Worm (Caenorhabditis elegans) whole organism, early embryonic: Measurements from ENCODE around the gene srw-100.
"Not testable (repeated sequence)": the region's sequence is repeated elsewhere in the genome, so short reads cannot be mapped to it uniquely, and the experiment has no call there.

Experiments
- B0310.2 ChIP-seq: sonication (generic microtip); optimal IDR thresholded peaks from 2 replicates; lab custom pipeline; 2016; ENCODE audit warnings: mild to moderate bottlenecking, missing genetic modification characterization, missing compliant biosample characterization
- F13C5.2 ChIP-seq: sonication (generic microtip); optimal IDR thresholded peaks from 2 replicates; lab custom pipeline; 2017; ENCODE audit warnings: mild to moderate bottlenecking, missing genetic modification characterization, inconsistent platforms, missing compliant biosample characterization
- aly-1 ChIP-seq: sonication (generic microtip); optimal IDR thresholded peaks from 2 replicates; lab custom pipeline; 2016; ENCODE audit warnings: missing genetic modification characterization, missing compliant biosample characterization
- ama-1 ChIP-seq: fragments of 150-350 bp; optimal IDR thresholded peaks from 2 replicates; lab custom pipeline; 2014
- ceh-13 ChIP-seq: fragments of 200-800 bp; sonication (Bioruptor generic); optimal IDR thresholded peaks from 2 replicates; lab custom pipeline; 2018; ENCODE audit warnings: mild to moderate bottlenecking, missing genetic modification characterization, missing compliant biosample characterization
- ceh-36 ChIP-seq: sonication (generic microtip); optimal IDR thresholded peaks from 2 replicates; lab custom pipeline; 2016; ENCODE audit warnings: missing genetic modification characterization, inconsistent platforms, missing compliant biosample characterization
- ets-7 ChIP-seq: sonication (generic microtip); optimal IDR thresholded peaks from 2 replicates; lab custom pipeline; 2016; ENCODE audit warnings: missing genotype, missing genetic modification characterization, missing compliant biosample characterization
- flt-1 ChIP-seq: fragments of 200-800 bp; sonication (Bioruptor generic); IDR thresholded peaks from 2 replicates; pipeline ENCODE4 v1.3.6; 2022; ENCODE audit warnings: missing genetic modification characterization, missing compliant biosample characterization
- hmbx-1 ChIP-seq: sonication (generic microtip); optimal IDR thresholded peaks from 2 replicates; lab custom pipeline; 2016; ENCODE audit warnings: mild to moderate bottlenecking, missing genetic modification characterization, missing compliant biosample characterization
- hmg-4 ChIP-seq: fragments of 200-800 bp; sonication (Bioruptor generic); optimal IDR thresholded peaks from 2 replicates; lab custom pipeline; 2018; ENCODE audit warnings: mild to moderate bottlenecking, missing genetic modification characterization, missing compliant biosample characterization
- hnd-1 ChIP-seq: sonication (generic microtip); optimal IDR thresholded peaks from 2 replicates; lab custom pipeline; 2016; ENCODE audit warnings: missing genetic modification characterization, missing compliant biosample characterization
- pes-1 ChIP-seq: fragments of 200-800 bp; sonication (Bioruptor generic); IDR thresholded peaks from 2 replicates; pipeline ENCODE4 v1.3.6; 2022; ENCODE audit warnings: missing genetic modification reagents, missing genetic modification characterization, missing compliant biosample characterization
- scrt-1 ChIP-seq: fragments of 200-800 bp; sonication (Bioruptor generic); IDR thresholded peaks from 2 replicates; pipeline ENCODE4 v1.3.6; 2022; ENCODE audit warnings: missing genetic modification characterization, missing compliant biosample characterization
- sea-1 ChIP-seq: fragments of 200-800 bp; sonication (Bioruptor generic); conservative IDR thresholded peaks from 2 replicates; pipeline ENCODE4 v1.3.6; 2022; ENCODE audit warnings: missing genetic modification characterization, missing compliant biosample characterization
- tbx-11 ChIP-seq: fragments of 200-800 bp; sonication (Bioruptor generic); IDR thresholded peaks from 2 replicates; pipeline ENCODE4 v1.3.6; 2022; ENCODE audit warnings: missing genetic modification characterization, missing compliant biosample characterization
- tbx-37 ChIP-seq: fragments of 200-800 bp; sonication (Bioruptor generic); conservative IDR thresholded peaks from 2 replicates; pipeline ENCODE4 v1.3.6; 2022; ENCODE audit warnings: missing genetic modification reagents, missing genetic modification characterization, missing compliant biosample characterization
- tra-4 ChIP-seq: sonication (generic microtip); optimal IDR thresholded peaks from 2 replicates; lab custom pipeline; 2017; ENCODE audit warnings: missing genetic modification characterization, missing compliant biosample characterization

srw-100 gene

DNA sequence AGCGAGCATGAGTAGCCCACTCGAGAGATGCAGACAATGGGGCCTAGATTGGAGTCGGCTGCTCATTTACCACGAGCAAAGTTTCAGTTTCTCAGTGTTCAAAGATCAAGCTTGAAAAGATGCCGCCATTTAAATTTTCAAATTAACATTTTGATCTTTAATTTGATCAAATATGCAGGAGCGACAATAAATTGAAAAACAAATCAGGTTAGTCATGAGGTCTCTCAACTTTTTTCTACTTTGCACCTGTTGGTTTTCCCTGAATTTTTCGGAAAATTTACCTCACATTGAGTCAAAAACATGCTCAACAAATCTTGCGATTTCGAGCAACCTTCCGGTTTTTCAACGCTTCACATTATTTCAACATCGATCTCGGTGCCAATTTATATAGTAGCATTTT lies 25.7 kb upstream of the srw-100 start, which contains the start of gene srh-5:
Gene srh-5 (plus strand): TSS at position 301 of the 400 bp plus-strand sequence.
- TF ChIP-seq tbx-37 (GFP tag; lab: Robert Waterston, UW), result no peak
- no peak for TF ChIP-seq ama-1
- no peak for TF ChIP-seq scrt-1 (GFP tag; lab: Robert Waterston, UW)
- TF ChIP-seq ets-7 (tag; lab: Kevin White, UChicago), result no peak
- no peak for TF ChIP-seq pes-1
- no peak for TF ChIP-seq hmbx-1 (tag; lab: Kevin White, UChicago)
- no peak for TF ChIP-seq tbx-11 (GFP tag; lab: Robert Waterston, UW)
- TF ChIP-seq B0310.2 (tag; lab: Kevin White, UChicago), result no peak
- TF ChIP-seq aly-1 (tag; lab: Kevin White, UChicago), result no peak
- TF ChIP-seq sea-1 (GFP tag; lab: Robert Waterston, UW), result no peak
- TF ChIP-seq hnd-1 (tag; lab: Kevin White, UChicago), result no peak

- TF ChIP-seq pes-1; ama-1; flt-1 (GFP tag; lab: Robert Waterston, UW): not testable (repeated sequence)
Measured at ce11 chrV:1692494-1692893, 18.5 kb upstream of the srw-100 start, which contains the start of gene Y46H3C.5. Gene Y46H3C.5, minus strand, starts transcription at chrV:1692495.

DNA sequence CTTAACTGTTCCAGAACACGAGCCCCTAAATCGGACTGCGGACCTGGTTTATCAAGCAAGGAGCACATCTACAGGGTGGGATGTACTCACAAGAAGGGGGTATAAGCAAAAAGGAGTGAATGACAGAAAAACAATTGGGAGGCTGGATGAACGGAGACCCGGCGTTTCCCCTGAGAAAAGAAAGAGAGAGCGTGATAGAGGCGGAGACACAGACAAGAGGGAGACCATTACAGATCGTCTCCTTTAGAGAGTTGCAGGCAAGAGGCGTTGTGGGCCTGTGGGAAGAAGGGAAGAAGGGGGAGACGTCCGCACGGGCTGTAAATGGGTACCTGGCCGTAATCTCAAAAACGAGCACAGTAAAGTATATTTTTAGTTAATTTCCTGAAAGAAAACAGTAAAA lies 17.1 kb upstream of the srw-100 start, which contains the start of gene Y46H3C.7:
Gene Y46H3C.7 (minus strand): TSS at position 147 of the 400 bp plus-strand sequence.
- TF ChIP-seq tbx-37 (GFP tag; lab: Robert Waterston, UW); ceh-36 (tag; lab: Kevin White, UChicago); tbx-11 (GFP tag; lab: Robert Waterston, UW): not testable (repeated sequence)

- TF ChIP-seq tbx-11 (GFP tag; lab: Robert Waterston, UW), result no peak
- 0 out of 2 replicates have a peak, but pooled peaks have one; percentile 24 for TF ChIP-seq scrt-1 (GFP tag; lab: Robert Waterston, UW)
- no peak for TF ChIP-seq ceh-36 (tag; lab: Kevin White, UChicago)
- no peak for TF ChIP-seq hnd-1 (tag; lab: Kevin White, UChicago)
Measured at ce11 chrV:1698400-1698799, 12.6 kb upstream of the srw-100 start.

- TF ChIP-seq tbx-11 (GFP tag; lab: Robert Waterston, UW) (no peak), scrt-1 (GFP tag; lab: Robert Waterston, UW) (no peak), hnd-1 (tag; lab: Kevin White, UChicago) (no peak), tbx-37 (GFP tag; lab: Robert Waterston, UW) (no peak), hmbx-1 (tag; lab: Kevin White, UChicago) (no peak), aly-1 (tag; lab: Kevin White, UChicago) (no peak), B0310.2 (tag; lab: Kevin White, UChicago) (no peak), sea-1 (GFP tag; lab: Robert Waterston, UW) (no peak), flt-1 (GFP tag; lab: Robert Waterston, UW) (no peak), tra-4 (tag; lab: Kevin White, UChicago) (no peak), ets-7 (tag; lab: Kevin White, UChicago) (no peak), hmg-4 (GFP tag; lab: Kevin White, UChicago) (no peak), ama-1 (no peak), ceh-13 (GFP tag; lab: Kevin White, UChicago) (no peak), ceh-36 (tag; lab: Kevin White, UChicago) (no peak), pes-1 (no peak), F13C5.2 (tag; lab: Kevin White, UChicago) (no peak)
Measured at ce11 chrV:1699228-1699795, 11.7 kb upstream of the srw-100 start.

ce11 chrV:1701584-1702101 lies 9.4 kb upstream of the srw-100 start, which contains the start of gene srw-90:
Gene srw-90, plus strand, starts transcription at chrV:1702051.
- TF ChIP-seq sea-1 (GFP tag; lab: Robert Waterston, UW), result no peak
- TF ChIP-seq hmg-4 (GFP tag; lab: Kevin White, UChicago), result no peak
- TF ChIP-seq ama-1, result no peak
- no peak for TF ChIP-seq tbx-37 (GFP tag; lab: Robert Waterston, UW)
- TF ChIP-seq hmbx-1 (tag; lab: Kevin White, UChicago), result no peak
- no peak for TF ChIP-seq tbx-11 (GFP tag; lab: Robert Waterston, UW)
- no peak for TF ChIP-seq ceh-13 (GFP tag; lab: Kevin White, UChicago)
- no peak for TF ChIP-seq tra-4 (tag; lab: Kevin White, UChicago)
- TF ChIP-seq B0310.2 (tag; lab: Kevin White, UChicago), result no peak
- TF ChIP-seq pes-1, result no peak
- TF ChIP-seq flt-1 (GFP tag; lab: Robert Waterston, UW), result no peak
- no peak for TF ChIP-seq hnd-1 (tag; lab: Kevin White, UChicago)
- TF ChIP-seq ceh-36 (tag; lab: Kevin White, UChicago), result no peak
- TF ChIP-seq scrt-1 (GFP tag; lab: Robert Waterston, UW), result no peak
- no peak for TF ChIP-seq ets-7 (tag; lab: Kevin White, UChicago)
- no peak for TF ChIP-seq F13C5.2 (tag; lab: Kevin White, UChicago)
- no peak for TF ChIP-seq aly-1 (tag; lab: Kevin White, UChicago)

ce11 chrV:1708441-1708840 lies 2.6 kb upstream of the srw-100 start, which contains the start of gene srw-99:
Gene srw-99, plus strand, starts transcription at chrV:1708741.
- TF ChIP-seq B0310.2 (tag; lab: Kevin White, UChicago) (no peak), scrt-1 (GFP tag; lab: Robert Waterston, UW) (no peak), tra-4 (tag; lab: Kevin White, UChicago) (no peak), tbx-11 (GFP tag; lab: Robert Waterston, UW) (no peak), pes-1 (no peak), ama-1 (no peak), ceh-13 (GFP tag; lab: Kevin White, UChicago) (no peak), hnd-1 (tag; lab: Kevin White, UChicago) (no peak), tbx-37 (GFP tag; lab: Robert Waterston, UW) (no peak), ets-7 (tag; lab: Kevin White, UChicago) (no peak), hmg-4 (GFP tag; lab: Kevin White, UChicago) (no peak), aly-1 (tag; lab: Kevin White, UChicago) (no peak), F13C5.2 (tag; lab: Kevin White, UChicago) (no peak), hmbx-1 (tag; lab: Kevin White, UChicago) (no peak), ceh-36 (tag; lab: Kevin White, UChicago) (no peak)
